Fruit fly (Drosophila melanogaster) S2 (cell line): Measurements from ENCODE around the gene MtnA.

ENCODE experiments used
- CG8478 ChIP-seq: fragments of >200 bp; optimal IDR thresholded peaks from 2 replicates; lab custom pipeline; 2018
- CTCF ChIP-seq, 2 experiments: fragments of >200 bp; optimal IDR thresholded peaks; 2 replicates each; lab custom pipeline; 2018

DNA sequence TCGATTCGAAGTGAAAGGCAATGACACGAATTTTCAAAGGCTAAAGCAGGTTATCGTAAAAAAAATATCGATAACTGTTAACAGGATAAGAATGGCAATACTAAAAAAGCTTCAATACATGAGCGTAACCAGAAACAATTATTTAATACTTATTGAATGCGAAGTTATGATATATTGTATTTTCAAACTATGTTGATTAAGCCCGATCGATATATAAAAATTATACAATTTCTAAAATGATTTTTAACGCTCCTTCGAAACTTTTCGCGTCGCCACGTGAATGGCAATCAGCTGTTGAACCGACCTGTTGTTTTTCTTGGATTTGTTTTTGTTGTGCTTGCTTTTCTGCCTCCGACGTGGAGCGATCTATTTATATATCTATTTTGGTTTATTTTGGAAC is 28.0 kb downstream of the MtnA start, which contains the start of the genes Alg12 and Rpt3R:
- TF ChIP-seq CG8478 (lab: Kevin White, UChicago) (no peak), CTCF (optimal IDR thresholded peaks at IDR 0.05; lab: Kevin White, UChicago) (no peak)
